Fruit fly (Drosophila melanogaster): ENCODE data around the gene GckIII.

The GckIII gene

DNA sequence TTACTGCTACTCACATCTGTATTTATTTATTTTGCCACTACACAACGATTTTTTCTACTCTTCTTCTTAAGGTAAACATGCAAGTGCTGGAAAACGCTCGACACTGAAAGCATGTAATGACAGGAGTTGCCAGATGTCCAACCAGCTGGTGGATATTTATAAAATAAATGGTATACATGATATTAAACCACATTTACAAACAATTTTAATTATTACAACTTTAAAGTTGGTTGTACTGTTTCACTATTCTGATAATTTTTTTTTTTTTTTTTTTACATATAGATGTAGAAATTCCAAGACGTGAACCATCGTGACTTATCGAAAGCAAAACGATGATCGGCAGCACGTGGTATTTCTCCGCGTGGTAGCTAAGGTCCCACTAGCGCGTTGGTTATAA lies 5.5 kb upstream of the GckIII start, which contains the start of the genes Keap1 and kuk (continued):
- TF ChIP-seq Hmx (GFP tag; optimal IDR thresholded peaks at IDR 0.05) (no peak), CG1024 (GFP tag; IDR thresholded peaks at IDR 0.05) (0 out of 2 replicates have a peak, but pooled peaks have one; percentile 26), Chrac-16 (GFP tag; optimal IDR thresholded peaks at IDR 0.05) (peak; percentile 55), cad (GFP tag; optimal IDR thresholded peaks at IDR 0.05) (no peak), ci (GFP tag; IDR thresholded peaks at IDR 0.05) (peak; percentile 64), Atf6 (GFP tag; IDR thresholded peaks at IDR 0.05) (no peak), gsb (GFP tag; IDR thresholded peaks at IDR 0.05) (no peak), sd (tag; optimal IDR thresholded peaks at IDR 0.05) (peak; percentile 43), Adf1 (GFP tag; IDR thresholded peaks at IDR 0.05) (no peak), CG2875 (GFP tag; optimal IDR thresholded peaks at IDR 0.05) (peak; percentile 12), Elba2 (GFP tag; optimal IDR thresholded peaks at IDR 0.05) (no peak), lov (optimal IDR thresholded peaks at IDR 0.05) (no peak), lov (GFP tag; IDR thresholded peaks at IDR 0.05) (no peak), CG34224 (GFP tag; IDR thresholded peaks at IDR 0.05; ENCODE audit: partially characterized antibody) (peak; percentile 53), run (tag; optimal IDR thresholded peaks at IDR 0.05) (no peak), Fer1 (GFP tag; optimal IDR thresholded peaks at IDR 0.05) (peak; percentile 37), disco-r (GFP tag; optimal IDR thresholded peaks at IDR 0.05) (no peak), Dek (tag; optimal IDR thresholded peaks at IDR 0.05) (peak; percentile 52), inv (GFP tag; IDR thresholded peaks at IDR 0.05; ENCODE audit: partially characterized antibody) (peak; percentile 88), dimm (GFP tag; IDR thresholded peaks at IDR 0.05) (no peak), CG4282 (GFP tag; optimal IDR thresholded peaks at IDR 0.05) (no peak), BEAF-32 (GFP tag; optimal IDR thresholded peaks at IDR 0.05) (peak; percentile 95), az2 (GFP tag; optimal IDR thresholded peaks at IDR 0.05) (peak; percentile 50), twi (tag; optimal IDR thresholded peaks at IDR 0.05) (no peak), CG13296 (GFP tag; optimal IDR thresholded peaks at IDR 0.05) (no peak), gsb-n (tag; optimal IDR thresholded peaks at IDR 0.05) (peak; percentile 56), CG2199 (GFP tag; IDR thresholded peaks at IDR 0.05) (no peak), CG16779 (GFP tag; IDR thresholded peaks at IDR 0.05) (no peak), zen2 (GFP tag; IDR thresholded peaks at IDR 0.05; ENCODE audit: partially characterized antibody) (no peak; the same call in 2 of the 3 replicates), CG1602 (GFP tag; optimal IDR thresholded peaks at IDR 0.05) (peak; percentile 59), CG12071 (GFP tag; optimal IDR thresholded peaks at IDR 0.05) (peak; percentile 28), CG11085 (GFP tag; IDR thresholded peaks at IDR 0.05) (peak; percentile 53), CG15073 (GFP tag; optimal IDR thresholded peaks at IDR 0.05) (no peak), CG7987 (GFP tag; optimal IDR thresholded peaks at IDR 0.05) (no peak), tgo (GFP tag; IDR thresholded peaks at IDR 0.05) (no peak), CG18476 (GFP tag; optimal IDR thresholded peaks at IDR 0.05) (peak; percentile 68), CG12391 (tag; optimal IDR thresholded peaks at IDR 0.05) (peak; percentile 79), btn (GFP tag; optimal IDR thresholded peaks at IDR 0.05) (no peak), Tbp (GFP tag; optimal IDR thresholded peaks at IDR 0.05) (peak; percentile 20), CG14441 (GFP tag; IDR thresholded peaks at IDR 0.05) (peak; percentile 57; the same call in 1 of the 2 replicates), chm (GFP tag; IDR thresholded peaks at IDR 0.05) (no peak), CG5245 (GFP tag; optimal IDR thresholded peaks at IDR 0.05) (peak; percentile 21), CG5953 (GFP tag; IDR thresholded peaks at IDR 0.05) (no peak), kni (GFP tag; optimal IDR thresholded peaks at IDR 0.05) (no peak), Optix (GFP tag; IDR thresholded peaks at IDR 0.05) (no peak), CG10321 (GFP tag; IDR thresholded peaks at IDR 0.05) (no peak), Lhr (GFP tag; optimal IDR thresholded peaks at IDR 0.05) (peak; percentile 92), fd3F (GFP tag; optimal IDR thresholded peaks at IDR 0.05) (peak; percentile 37), emc (GFP tag; optimal IDR thresholded peaks at IDR 0.05) (peak; percentile 62), sens (GFP tag) (peak; percentile 89), bigmax (GFP tag; optimal IDR thresholded peaks at IDR 0.05) (no peak), grn (GFP tag; optimal IDR thresholded peaks at IDR 0.05) (no peak), NfI (GFP tag; optimal IDR thresholded peaks at IDR 0.05) (peak; percentile 71)
